Worm (Caenorhabditis elegans): ENCODE results near the gene T26C11.8.

DNA sequence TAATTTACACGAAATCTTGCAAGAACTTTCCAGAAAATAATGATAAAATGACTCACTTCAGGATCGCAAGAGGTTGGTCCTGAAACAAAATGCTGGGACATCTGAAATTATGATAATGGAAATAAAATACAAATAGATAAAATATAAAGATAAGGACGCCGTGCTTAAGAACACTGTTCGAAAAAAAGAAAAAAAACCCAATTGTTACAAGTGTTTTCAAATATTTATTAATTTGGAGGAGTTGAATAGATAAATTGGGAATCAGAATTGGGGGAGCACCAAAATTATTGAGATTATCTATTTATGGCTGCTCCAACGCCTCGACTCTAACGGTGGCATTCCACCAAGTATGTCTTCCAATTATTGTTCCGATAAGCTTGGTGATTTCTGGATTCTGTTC lies 11.9 kb upstream of the T26C11.8 start, which contains the start of gene ceh-41:
- TF ChIP-seq flt-1 (GFP tag; IDR thresholded peaks at IDR 0.05) (no peak), ztf-23 (GFP tag; IDR thresholded peaks at IDR 0.05) (no peak), ztf-29 (GFP tag; IDR thresholded peaks at IDR 0.05) (no peak), tab-1 (GFP tag; IDR thresholded peaks at IDR 0.05) (no peak), klf-2 (GFP tag; conservative IDR thresholded peaks at IDR 0.05) (no peak), cog-1 (tag; optimal IDR thresholded peaks at IDR 0.05) (no peak)
